Fruit fly (Drosophila melanogaster) whole organism, embryonic: ENCODE data around the gene CG43999.

Experiments
- CG12071 ChIP-seq: fragments of 200-800 bp; sonication (Bioruptor generic); optimal IDR thresholded peaks from 3 replicates; lab custom pipeline; 2018; ENCODE audit warnings: missing biosample characterization, mild to moderate bottlenecking, missing genetic modification characterization
- CG12299 ChIP-seq: fragments of 200-800 bp; sonication (Bioruptor generic); optimal IDR thresholded peaks from 2 replicates; lab custom pipeline; 2018; ENCODE audit warnings: missing biosample characterization, mild to moderate bottlenecking, missing genetic modification characterization
- CG12659 ChIP-seq: fragments of 200-800 bp; sonication (Bioruptor generic); optimal IDR thresholded peaks from 3 replicates; lab custom pipeline; 2017; ENCODE audit warnings: mild to moderate bottlenecking, missing biosample characterization, missing genetic modification reagents, missing genetic modification characterization
- Dref ChIP-seq: fragments of 200-800 bp; sonication (Bioruptor generic); IDR thresholded peaks from 2 replicates; pipeline ENCODE4 v1.3.6; 2022; ENCODE audit warnings: missing biosample characterization, missing genetic modification characterization
- Spps ChIP-seq: fragments of 200-800 bp; sonication (Bioruptor generic); optimal IDR thresholded peaks from 2 replicates; lab custom pipeline; 2018; ENCODE audit warnings: missing biosample characterization, mild to moderate bottlenecking, missing genetic modification characterization
- ac ChIP-seq: fragments of 200-800 bp; sonication (Bioruptor generic); optimal IDR thresholded peaks from 3 replicates; lab custom pipeline; 2017; ENCODE audit warnings: missing biosample characterization, mild to moderate bottlenecking, missing genetic modification characterization
- crol ChIP-seq: fragments of 200-800 bp; sonication (Bioruptor generic); IDR thresholded peaks from 2 replicates; pipeline ENCODE4 v1.3.6; 2022; ENCODE audit warnings: missing biosample characterization, missing genetic modification characterization
- disco-r ChIP-seq: fragments of 200-800 bp; sonication (Bioruptor generic); optimal IDR thresholded peaks from 2 replicates; lab custom pipeline; 2016; ENCODE audit warnings: missing biosample characterization, missing genetic modification characterization
- dysf ChIP-seq: fragments of 200-800 bp; sonication (Bioruptor generic); IDR thresholded peaks from 3 replicates; pipeline ENCODE4 v1.3.6; 2022; ENCODE audit warnings: missing biosample characterization, missing genetic modification characterization
- jing ChIP-seq: fragments of 200-800 bp; sonication (Bioruptor generic); optimal IDR thresholded peaks from 2 replicates; lab custom pipeline; 2018; ENCODE audit warnings: missing biosample characterization, mild to moderate bottlenecking, missing genetic modification characterization
- stwl ChIP-seq: fragments of 200-800 bp; sonication (Bioruptor generic); optimal IDR thresholded peaks from 3 replicates; lab custom pipeline; 2018; ENCODE audit warnings: missing biosample characterization, mild to moderate bottlenecking, missing genetic modification characterization, moderate library complexity

DNA sequence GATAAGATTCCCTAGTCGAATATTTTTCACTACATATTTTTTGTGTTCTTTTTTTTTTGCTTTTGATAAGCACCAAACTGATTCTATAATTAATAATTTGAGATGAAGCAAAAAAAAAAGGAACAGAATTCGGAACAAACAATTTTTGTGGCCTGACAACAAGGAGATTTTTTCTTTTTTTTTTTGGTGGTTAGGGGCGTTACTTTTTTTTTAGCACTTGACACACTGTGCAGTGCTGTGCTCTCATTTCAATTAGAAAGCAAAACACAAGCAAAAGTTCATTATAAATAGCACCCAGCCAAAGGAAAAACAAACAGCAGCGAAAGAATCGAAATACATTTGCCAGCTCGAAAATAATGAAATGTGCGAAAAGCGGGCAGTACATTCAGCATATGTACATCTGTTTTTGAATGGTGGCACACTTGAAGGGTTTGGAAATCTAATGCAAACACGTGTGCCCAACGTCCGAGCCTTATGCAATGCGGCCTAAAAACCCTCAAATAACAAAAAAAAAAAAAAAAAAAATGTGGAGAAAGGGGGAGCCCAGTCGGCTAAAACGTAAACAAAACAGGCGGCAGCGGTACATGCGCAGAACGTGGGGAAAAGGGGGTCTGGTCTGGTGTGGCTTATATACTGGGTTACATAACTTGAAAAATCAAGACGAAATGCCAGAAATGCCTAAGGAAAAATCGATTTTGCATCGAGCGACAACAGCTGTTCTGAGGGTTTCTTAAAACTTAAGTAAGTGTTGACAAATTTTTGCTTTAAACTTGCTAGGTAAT, 13.0 kb upstream of the CG43999 start:
- TF ChIP-seq crol (GFP tag; lab: Robert Waterston, UW) (0 out of 2 replicates have a peak, but pooled peaks have one; percentile 14), ac (GFP tag; lab: Kevin White, UChicago) (no peak), Dref (no peak), jing (GFP tag; lab: Kevin White, UChicago) (no peak), Spps (tag; lab: Kevin White, UChicago) (no peak), CG12659 (no peak), disco-r (GFP tag; lab: Kevin White, UChicago) (no peak), CG12299 (tag; lab: Kevin White, UChicago) (no peak), dysf (GFP tag; lab: Robert Waterston, UW) (peak; percentile 48; the same call in 1 of the 3 replicates), stwl (tag; lab: Kevin White, UChicago) (no peak), CG12071 (GFP tag; lab: Kevin White, UChicago) (no peak)
